Fruit fly (Drosophila melanogaster) whole organism, prepupa: ENCODE measurements around the gene CG31381.

Experiments
- CG3032 ChIP-seq: fragments of 200-800 bp; optimal IDR thresholded peaks from 2 replicates; lab custom pipeline; 2019; ENCODE audit warnings: missing biosample characterization, mild to moderate bottlenecking, missing genetic modification characterization, moderate library complexity
- CG6792 ChIP-seq: fragments of 200-800 bp; sonication (Bioruptor generic); optimal IDR thresholded peaks from 3 replicates; lab custom pipeline; 2016; ENCODE audit warnings: missing biosample characterization, missing genetic modification characterization
- CG6808 ChIP-seq: fragments of 200-800 bp; sonication (Bioruptor generic); optimal IDR thresholded peaks from 3 replicates; lab custom pipeline; 2017; ENCODE audit warnings: missing biosample characterization, missing genetic modification characterization, mild to moderate bottlenecking, moderate library complexity, missing genetic modification reagents
- OdsH ChIP-seq: fragments of 200-800 bp; sonication (Bioruptor generic); optimal IDR thresholded peaks from 3 replicates; lab custom pipeline; 2016; ENCODE audit warnings: missing biosample characterization, missing genetic modification characterization
- Smox ChIP-seq: fragments of 200-800 bp; sonication (Bioruptor generic); optimal IDR thresholded peaks from 3 replicates; lab custom pipeline; 2016; ENCODE audit warnings: missing biosample characterization, missing genetic modification characterization
- fd59A ChIP-seq: fragments of 200-800 bp; sonication (Bioruptor generic); optimal IDR thresholded peaks from 2 replicates; lab custom pipeline; 2017; ENCODE audit warnings: missing biosample characterization, mild to moderate bottlenecking, missing genetic modification characterization, missing genetic modification reagents

dm6 chr3R:24863894-24864293, 13.0 kb upstream of the CG31381 start:
- TF ChIP-seq CG3032 (tag; lab: Kevin White, UChicago) (no peak), fd59A (GFP tag; lab: Kevin White, UChicago) (no peak), CG6792 (no peak), Smox (no peak), OdsH (GFP tag; lab: Kevin White, UChicago) (no peak), CG6808 (GFP tag; lab: Kevin White, UChicago) (no peak)
